Worm (Caenorhabditis elegans): ENCODE data around the gene cdk-11.2.

DNA sequence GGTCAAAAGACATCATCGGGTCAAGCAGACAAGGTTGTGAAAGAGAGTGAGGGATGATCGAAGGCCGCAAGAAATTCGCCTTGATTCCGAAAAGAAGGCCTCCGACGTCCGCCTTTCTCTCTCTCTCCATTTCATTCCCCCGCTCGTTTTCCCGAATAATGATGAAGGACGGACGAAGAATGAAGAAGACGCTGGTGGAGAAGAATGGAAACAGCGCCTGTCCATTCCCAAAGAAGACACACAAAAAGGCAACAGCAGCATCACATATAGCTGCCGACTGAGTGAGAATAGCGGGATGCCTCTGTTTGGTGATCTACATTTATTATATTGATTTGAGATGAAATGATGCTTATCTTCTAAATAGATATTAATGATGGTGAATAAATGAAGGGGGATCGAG lies 9.6 kb upstream of the cdk-11.2 start:
- TF ChIP-seq fos-1 (tag; optimal IDR thresholded peaks at IDR 0.05) (no peak), nhr-12 (tag; optimal IDR thresholded peaks at IDR 0.05) (no peak), elt-2 (tag; optimal IDR thresholded peaks at IDR 0.05) (no peak), elt-3 (tag; optimal IDR thresholded peaks at IDR 0.05) (no peak), elt-1 (tag; optimal IDR thresholded peaks at IDR 0.05) (no peak), jun-1 (tag; optimal IDR thresholded peaks at IDR 0.05) (no peak), unc-62 (GFP tag; optimal IDR thresholded peaks at IDR 0.05) (no peak), snpc-4 (tag; optimal IDR thresholded peaks at IDR 0.05) (no peak), unc-39 (tag; optimal IDR thresholded peaks at IDR 0.05) (no peak), zag-1 (tag; optimal IDR thresholded peaks at IDR 0.05) (no peak), lin-39 (tag; optimal IDR thresholded peaks at IDR 0.05) (no peak)

All from whole organism, L3 larva.